Worm (Caenorhabditis elegans): Measurements from ENCODE around the gene twk-16.

The twk-16 gene

DNA sequence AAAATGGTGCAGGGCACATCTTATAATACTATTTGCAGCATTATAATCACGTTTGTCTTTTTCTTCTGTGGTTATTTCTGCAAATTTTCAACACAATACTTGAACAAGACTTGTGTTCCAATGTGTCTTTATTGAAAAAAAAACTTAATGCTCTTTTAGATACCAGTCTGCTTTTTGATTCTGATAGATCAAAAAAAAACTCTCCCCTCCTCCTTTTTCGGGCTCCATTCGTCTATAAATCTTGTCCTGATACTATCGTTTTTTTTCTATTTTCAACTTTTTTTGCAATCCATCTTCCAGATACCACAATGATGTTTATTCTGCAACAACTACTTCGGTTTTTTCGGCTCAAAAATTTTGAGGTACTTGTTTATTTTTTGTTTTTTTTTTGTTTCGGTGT is at the start of gene twk-16:
Gene twk-16, plus strand, starts transcription at position 301 of the 400 bp plus-strand sequence.
- no peak for TF ChIP-seq hlh-11 (tag; optimal IDR thresholded peaks at IDR 0.05)
- TF ChIP-seq ZK546.5 (tag; optimal IDR thresholded peaks at IDR 0.05): no peak
- no peak for TF ChIP-seq hlh-30 (tag; optimal IDR thresholded peaks at IDR 0.05; ENCODE audit: insufficient read depth)
- no peak for TF ChIP-seq nhr-6 (tag; optimal IDR thresholded peaks at IDR 0.05)
- no peak for TF ChIP-seq nhr-28 (tag; optimal IDR thresholded peaks at IDR 0.05)
- no peak for TF ChIP-seq nhr-25 (tag; optimal IDR thresholded peaks at IDR 0.05; ENCODE audit: borderline replicate concordance, insufficient read depth)
- TF ChIP-seq mdt-29 (GFP tag; IDR thresholded peaks at IDR 0.05): no peak
- no peak for TF ChIP-seq sdz-12 (GFP tag; optimal IDR thresholded peaks at IDR 0.05)
- no peak for TF ChIP-seq lin-39 (tag; optimal IDR thresholded peaks at IDR 0.05)
- TF ChIP-seq snpc-4 (tag; optimal IDR thresholded peaks at IDR 0.05): no peak
- TF ChIP-seq arid-1 (GFP tag; conservative IDR thresholded peaks at IDR 0.05): no peak
- TF ChIP-seq nhr-42 (GFP tag; IDR thresholded peaks at IDR 0.05): no peak
- TF ChIP-seq daf-8 (GFP tag; IDR thresholded peaks at IDR 0.05): no peak
- TF ChIP-seq dpl-1 (GFP tag; optimal IDR thresholded peaks at IDR 0.05): no peak
- no peak for TF ChIP-seq F26F4.8 (GFP tag; conservative IDR thresholded peaks at IDR 0.05)
- no peak for TF ChIP-seq unc-39 (tag; optimal IDR thresholded peaks at IDR 0.05)
- no peak for TF ChIP-seq nhr-48 (tag; optimal IDR thresholded peaks at IDR 0.05)
- TF ChIP-seq pha-4 (GFP tag; IDR thresholded peaks at IDR 0.05): no peak
- no peak for TF ChIP-seq pha-4 (tag; optimal IDR thresholded peaks at IDR 0.05)

DNA sequence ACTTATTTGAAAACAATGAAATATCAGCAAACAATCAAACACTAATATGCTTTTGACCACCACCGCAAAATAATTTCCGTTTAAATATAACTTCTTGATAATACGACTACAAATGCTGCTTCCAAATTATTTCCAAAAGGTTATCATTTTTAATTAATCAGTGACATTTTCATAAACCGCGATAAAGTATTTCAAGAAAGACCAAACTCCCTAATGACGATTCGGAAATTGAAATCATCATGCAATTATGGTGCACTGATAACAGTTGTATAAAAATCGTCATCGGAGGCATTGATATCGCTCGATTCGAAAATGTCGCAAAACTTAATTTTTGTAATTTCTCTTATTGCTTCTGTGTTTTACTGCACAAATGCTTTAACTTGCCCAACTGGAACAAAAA is 49.4 kb upstream of the twk-16 start, which contains the start of gene clec-265:
Gene clec-265, plus strand, starts transcription at position 300 of the 400 bp plus-strand sequence.
- TF ChIP-seq dmd-8 (GFP tag; IDR thresholded peaks at IDR 0.05): no peak
- no peak for TF ChIP-seq ztf-7 (tag; optimal IDR thresholded peaks at IDR 0.05)
- TF ChIP-seq lin-15B (tag; optimal IDR thresholded peaks at IDR 0.05): no peak
- no peak for TF ChIP-seq mxl-3 (GFP tag; optimal IDR thresholded peaks at IDR 0.05)
- TF ChIP-seq unc-62 (GFP tag; optimal IDR thresholded peaks at IDR 0.05 in 1 of 2): no peak
- no peak for TF ChIP-seq unc-62 (tag; optimal IDR thresholded peaks at IDR 0.05)
- peak; percentile 72 for TF ChIP-seq dve-1 (tag; optimal IDR thresholded peaks at IDR 0.05; ENCODE audit: insufficient read depth)
- no peak for TF ChIP-seq unc-39 (tag; optimal IDR thresholded peaks at IDR 0.05)
- peak in 1 of 2 experiments; percentile 47 for TF ChIP-seq mdl-1 (tag; optimal IDR thresholded peaks at IDR 0.05)
- no peak for TF ChIP-seq set-16 (GFP tag; IDR thresholded peaks at IDR 0.05)
- TF ChIP-seq vab-7 (GFP tag; IDR thresholded peaks at IDR 0.05): no peak
- no peak for TF ChIP-seq ZK546.5 (tag; optimal IDR thresholded peaks at IDR 0.05)
- TF ChIP-seq jun-1 (tag; optimal IDR thresholded peaks at IDR 0.05): no peak
- no peak for TF ChIP-seq nhr-237 (tag; optimal IDR thresholded peaks at IDR 0.05)
- TF ChIP-seq hlh-11 (tag; optimal IDR thresholded peaks at IDR 0.05): peak; percentile 78
- TF ChIP-seq lsy-2 (tag; optimal IDR thresholded peaks at IDR 0.05): no peak
- no peak for TF ChIP-seq spr-3 (GFP tag; optimal IDR thresholded peaks at IDR 0.05)
- TF ChIP-seq cey-2 (tag; optimal IDR thresholded peaks at IDR 0.05; ENCODE audit: borderline replicate concordance, insufficient read depth): no peak
- TF ChIP-seq duxl-1 (tag; optimal IDR thresholded peaks at IDR 0.05; ENCODE audit: poor library complexity): no peak
- TF ChIP-seq fkh-10 (GFP tag; optimal IDR thresholded peaks at IDR 0.05): no peak
- no peak for TF ChIP-seq snpc-1.2 (GFP tag; IDR thresholded peaks at IDR 0.05)
- no peak for TF ChIP-seq nhr-111 (GFP tag; optimal IDR thresholded peaks at IDR 0.05)
- TF ChIP-seq hmg-1.1 (GFP tag; IDR thresholded peaks at IDR 0.05): no peak
- TF ChIP-seq lin-29 (GFP tag; IDR thresholded peaks at IDR 0.05): no peak
- TF ChIP-seq nhr-6 (tag; optimal IDR thresholded peaks at IDR 0.05): peak; percentile 79
- TF ChIP-seq ces-1 (GFP tag; optimal IDR thresholded peaks at IDR 0.05): no peak
- no peak for TF ChIP-seq rbr-2 (tag; optimal IDR thresholded peaks at IDR 0.05)
- TF ChIP-seq ceh-28 (tag; optimal IDR thresholded peaks at IDR 0.05): no peak
- 0 out of 2 replicates have a peak, but pooled peaks have one; percentile 41 for TF ChIP-seq tra-1 (GFP tag; IDR thresholded peaks at IDR 0.05)
- no peak for TF ChIP-seq nhr-42 (GFP tag; IDR thresholded peaks at IDR 0.05)
- TF ChIP-seq nhr-77 (tag; optimal IDR thresholded peaks at IDR 0.05): peak; percentile 86
- no peak for TF ChIP-seq ceh-82 (tag; optimal IDR thresholded peaks at IDR 0.05)
- no peak for TF ChIP-seq daf-19 (GFP tag; conservative IDR thresholded peaks at IDR 0.05)
- no peak for TF ChIP-seq tag-97 (GFP tag; IDR thresholded peaks at IDR 0.05)
- TF ChIP-seq arid-1 (GFP tag; conservative IDR thresholded peaks at IDR 0.05): no peak
- TF ChIP-seq egl-27 (tag; optimal IDR thresholded peaks at IDR 0.05): no peak
- TF ChIP-seq fos-1 (tag; optimal IDR thresholded peaks at IDR 0.05): no peak
- no peak for TF ChIP-seq daf-12 (tag; optimal IDR thresholded peaks at IDR 0.05)
